Fruit fly (Drosophila melanogaster): ENCODE results near the gene Gyc89Db.

The Gyc89Db gene

dm6 chr3R:16502595-16503305, 25.8 kb downstream of the Gyc89Db start, which contains the start of gene CG42342:
Gene CG42342, plus strand, starts transcription at chr3R:16502770.
- TF ChIP-seq chm (GFP tag; IDR thresholded peaks at IDR 0.05) (peak; percentile 46), tll (GFP tag; optimal IDR thresholded peaks at IDR 0.05) (no peak), B-H1 (GFP tag; IDR thresholded peaks at IDR 0.05) (no peak), CG1832 (GFP tag; optimal IDR thresholded peaks at IDR 0.05) (no peak), Opbp (GFP tag; IDR thresholded peaks at IDR 0.05; ENCODE audit: partially characterized antibody) (peak; percentile 49; the same call in 2 of the 3 replicates), Abd-B (GFP tag; optimal IDR thresholded peaks at IDR 0.05) (no peak), ci (GFP tag; IDR thresholded peaks at IDR 0.05) (0 out of 3 replicates have a peak, but pooled peaks have one; percentile 6), vvl (GFP tag; IDR thresholded peaks at IDR 0.05) (peak; percentile 65), ken (GFP tag; IDR thresholded peaks at IDR 0.05) (no peak), Scr (GFP tag; IDR thresholded peaks at IDR 0.05; ENCODE audit: partially characterized antibody) (no peak), CG17568 (GFP tag; optimal IDR thresholded peaks at IDR 0.05) (no peak), Trl (optimal IDR thresholded peaks at IDR 0.05) (peak; percentile 27 to 48), Trl (GFP tag; optimal IDR thresholded peaks at IDR 0.05) (no peak), maf-S (GFP tag; optimal IDR thresholded peaks at IDR 0.05) (no peak), Bdp1 (GFP tag; optimal IDR thresholded peaks at IDR 0.05) (no peak), Dfd (GFP tag; optimal IDR thresholded peaks at IDR 0.05) (no peak), repo (GFP tag; optimal IDR thresholded peaks at IDR 0.05) (no peak), sens (GFP tag) (peak; percentile 80), chinmo (GFP tag; IDR thresholded peaks at IDR 0.05; ENCODE audit: partially characterized antibody) (no peak), HLH4C (GFP tag; IDR thresholded peaks at IDR 0.05; ENCODE audit: partially characterized antibody) (no peak), CG15514 (GFP tag; optimal IDR thresholded peaks at IDR 0.05) (no peak), Aef1 (GFP tag; IDR thresholded peaks at IDR 0.05) (no peak), CG2199 (GFP tag; IDR thresholded peaks at IDR 0.05) (0 out of 3 replicates have a peak, but pooled peaks have one; percentile 12), ap (GFP tag; IDR thresholded peaks at IDR 0.05) (no peak), H15 (GFP tag; IDR thresholded peaks at IDR 0.05) (no peak), mirr (GFP tag; optimal IDR thresholded peaks at IDR 0.05) (no peak), zfh1 (GFP tag; IDR thresholded peaks at IDR 0.05) (no peak), Nf-YB (GFP tag; optimal IDR thresholded peaks at IDR 0.05) (no peak), Stat92E (GFP tag; optimal IDR thresholded peaks at IDR 0.05) (no peak), CG16815 (GFP tag; optimal IDR thresholded peaks at IDR 0.05) (no peak), hb (GFP tag; IDR thresholded peaks at IDR 0.05; ENCODE audit: partially characterized antibody) (no peak), CG17385 (GFP tag; optimal IDR thresholded peaks at IDR 0.05) (no peak), HmgD (GFP tag; optimal IDR thresholded peaks at IDR 0.05) (no peak), schlank (tag; optimal IDR thresholded peaks at IDR 0.05) (no peak), Kr (GFP tag; optimal IDR thresholded peaks at IDR 0.05) (peak; percentile 16), D19A (tag; optimal IDR thresholded peaks at IDR 0.05) (peak; percentile 3), Ets65A (GFP tag) (no peak), Hr3 (GFP tag; optimal IDR thresholded peaks at IDR 0.05) (no peak), Doc2 (GFP tag; IDR thresholded peaks at IDR 0.05) (no peak), gcm (GFP tag; optimal IDR thresholded peaks at IDR 0.05) (peak; percentile 38), trem (tag; optimal IDR thresholded peaks at IDR 0.05) (no peak), HLHmδ (GFP tag; optimal IDR thresholded peaks at IDR 0.05) (no peak), CG12769 (tag; optimal IDR thresholded peaks at IDR 0.05) (no peak), CG10321 (GFP tag; IDR thresholded peaks at IDR 0.05) (no peak), CG4360 (GFP tag; IDR thresholded peaks at IDR 0.05) (0 out of 2 replicates have a peak, but pooled peaks have one; percentile 15), bsh (GFP tag; optimal IDR thresholded peaks at IDR 0.05) (no peak), caup (GFP tag; optimal IDR thresholded peaks at IDR 0.05; ENCODE audit: severe bottlenecking) (no peak), dysf (GFP tag; IDR thresholded peaks at IDR 0.05) (no peak), cg (GFP tag; optimal IDR thresholded peaks at IDR 0.05) (no peak), Adf1 (GFP tag; IDR thresholded peaks at IDR 0.05) (no peak)

Data from whole organism, embryonic.